Worm (Caenorhabditis elegans): ENCODE data around the gene bnc-1.

The bnc-1 gene

ce11 chrV:12303453-12304077 lies 26.7 kb upstream of the bnc-1 start:
- TF ChIP-seq lin-54 (GFP tag; optimal IDR thresholded peaks at IDR 0.05) (peak; percentile 95), madf-8 (GFP tag; conservative IDR thresholded peaks at IDR 0.05) (peak; percentile 81), somi-1 (GFP tag; optimal IDR thresholded peaks at IDR 0.05) (peak; percentile 96), B0035.1 (tag; optimal IDR thresholded peaks at IDR 0.05) (peak; percentile 96), nhr-120 (GFP tag; IDR thresholded peaks at IDR 0.05) (peak; percentile 100), gei-17 (GFP tag; optimal IDR thresholded peaks at IDR 0.05) (peak; percentile 93), tbp1 (GFP tag; optimal IDR thresholded peaks at IDR 0.05) (peak; percentile 96), unc-130 (GFP tag; optimal IDR thresholded peaks at IDR 0.05) (peak; percentile 85), atf-7 (tag; optimal IDR thresholded peaks at IDR 0.05) (peak; percentile 97), madf-10 (tag; optimal IDR thresholded peaks at IDR 0.05) (peak; percentile 93), pbrm-1 (GFP tag; IDR thresholded peaks at IDR 0.05) (peak; percentile 90), akir-1 (GFP tag; optimal IDR thresholded peaks at IDR 0.05) (peak; percentile 89), ccch-3 (GFP tag; optimal IDR thresholded peaks at IDR 0.05) (peak; percentile 98), madf-6 (GFP tag; IDR thresholded peaks at IDR 0.05) (peak; percentile 92), ZK185.1 (tag; optimal IDR thresholded peaks at IDR 0.05; ENCODE audit: poor library complexity, severe bottlenecking) (peak; percentile 96), mxl-1 (tag; optimal IDR thresholded peaks at IDR 0.05) (peak; percentile 99), nhr-179 (tag; optimal IDR thresholded peaks at IDR 0.05) (peak; percentile 90), ceh-40 (GFP tag; IDR thresholded peaks at IDR 0.05) (peak; percentile 97), snpc-1.3 (tag; optimal IDR thresholded peaks at IDR 0.05; ENCODE audit: insufficient read depth) (peak; percentile 96), attf-3 (GFP tag; conservative IDR thresholded peaks at IDR 0.05) (peak; percentile 84), egl-44 (GFP tag; IDR thresholded peaks at IDR 0.05) (peak; percentile 99), T07F8.4 (tag; optimal IDR thresholded peaks at IDR 0.05) (peak; percentile 96), aptf-2 (GFP tag; conservative IDR thresholded peaks at IDR 0.05) (peak; percentile 85), fkh-3 (tag; optimal IDR thresholded peaks at IDR 0.05) (peak; percentile 100), tbx-9 (tag; optimal IDR thresholded peaks at IDR 0.05; ENCODE audit: borderline replicate concordance) (peak; percentile 99), rcor-1 (GFP tag; IDR thresholded peaks at IDR 0.05) (peak; percentile 98), bed-1 (GFP tag; IDR thresholded peaks at IDR 0.05) (peak; percentile 100), ceh-58 (GFP tag; IDR thresholded peaks at IDR 0.05) (peak; percentile 100), lsy-27 (tag; optimal IDR thresholded peaks at IDR 0.05; ENCODE audit: borderline replicate concordance, insufficient read depth) (peak; percentile 91), F57A8.1 (GFP tag; optimal IDR thresholded peaks at IDR 0.05) (peak; percentile 100), dpl-1 (GFP tag; optimal IDR thresholded peaks at IDR 0.05) (peak; percentile 44), lin-40 (tag; optimal IDR thresholded peaks at IDR 0.05) (peak; percentile 91), cebp-2 (GFP tag; IDR thresholded peaks at IDR 0.05) (peak; percentile 100), pha-4 (tag; optimal IDR thresholded peaks at IDR 0.05) (no peak), Y95B8A.8 (GFP tag; IDR thresholded peaks at IDR 0.05) (peak; percentile 93), die-1 (tag; optimal IDR thresholded peaks at IDR 0.05) (peak; percentile 99), sptf-2 (GFP tag; optimal IDR thresholded peaks at IDR 0.05) (peak; percentile 100), hrde-1 (tag; optimal IDR thresholded peaks at IDR 0.05; ENCODE audit: borderline replicate concordance) (peak; percentile 98), ztf-22 (GFP tag; optimal IDR thresholded peaks at IDR 0.05) (peak; percentile 96), repo-1 (tag; optimal IDR thresholded peaks at IDR 0.05) (peak; percentile 99), let-607 (tag; optimal IDR thresholded peaks at IDR 0.05) (peak; percentile 84 to 90), C17E4.6 (GFP tag; IDR thresholded peaks at IDR 0.05) (peak; percentile 96), dox-1 (GFP tag; IDR thresholded peaks at IDR 0.05) (peak; percentile 99), lag-1 (GFP tag; IDR thresholded peaks at IDR 0.05) (peak; percentile 99), sdz-38 (tag; optimal IDR thresholded peaks at IDR 0.05) (peak; percentile 76), T26A5.8 (tag; optimal IDR thresholded peaks at IDR 0.05) (peak; percentile 100), ama-1 (optimal IDR thresholded peaks at IDR 0.05) (peak; percentile 69), ama-1 (GFP tag; optimal IDR thresholded peaks at IDR 0.05) (peak; percentile 95 to 96)

Measured in whole organism, young adult.